Worm (Caenorhabditis elegans) whole organism, young adult: ENCODE results near the gene C09E9.1.

Source experiments
- B0336.3 ChIP-seq: fragments of 200-800 bp; sonication (Bioruptor generic); IDR thresholded peaks from 2 replicates; pipeline ENCODE4 v1.3.6; 2022; ENCODE audit warnings: missing genetic modification characterization, missing compliant biosample characterization
- C06A6.2 ChIP-seq: fragments of 200-800 bp; sonication (Bioruptor generic); conservative IDR thresholded peaks from 2 replicates; pipeline ENCODE4 v1.3.6; 2022; ENCODE audit warnings: missing genetic modification characterization, missing compliant biosample characterization
- akir-1 ChIP-seq: fragments of 200-800 bp; sonication (Bioruptor generic); optimal IDR thresholded peaks from 2 replicates; lab custom pipeline; 2018; ENCODE audit warnings: mild to moderate bottlenecking, missing genetic modification characterization, moderate library complexity, missing compliant biosample characterization
- chd-7 ChIP-seq: sonication (generic microtip); optimal IDR thresholded peaks from 2 replicates; lab custom pipeline; 2016; ENCODE audit warnings: mild to moderate bottlenecking, missing genetic modification characterization, moderate library complexity, missing compliant biosample characterization
- dpl-1 ChIP-seq: fragments of 150-350 bp; optimal IDR thresholded peaks from 2 replicates; lab custom pipeline; 2014; ENCODE audit warnings: missing biosample characterization, missing genetic modification reagents, missing genetic modification characterization
- madf-8 ChIP-seq: fragments of 200-800 bp; sonication (Bioruptor generic); conservative IDR thresholded peaks from 2 replicates; pipeline ENCODE4 v1.3.6; 2022; ENCODE audit warnings: missing genetic modification reagents, missing genetic modification characterization, missing compliant biosample characterization
- nfya-2 ChIP-seq: fragments of 200-800 bp; sonication (Bioruptor generic); IDR thresholded peaks from 2 replicates; pipeline ENCODE4 v1.3.6; 2022; ENCODE audit warnings: missing genetic modification reagents, missing genetic modification characterization, missing compliant biosample characterization
- nfyb-1 ChIP-seq: fragments of 200-800 bp; sonication (Bioruptor generic); IDR thresholded peaks from 2 replicates; pipeline ENCODE4 v1.3.6; 2022; ENCODE audit warnings: missing genetic modification reagents, missing genetic modification characterization, missing compliant biosample characterization
- tbp1 ChIP-seq: fragments of 200-800 bp; sonication (Bioruptor generic); optimal IDR thresholded peaks from 2 replicates; lab custom pipeline; 2018; ENCODE audit warnings: mild to moderate bottlenecking, missing genetic modification characterization, missing compliant biosample characterization

- TF ChIP-seq madf-8 (peak; percentile 81), nfya-2 (GFP tag; lab: Robert Waterston, UW) (no peak), akir-1 (no peak), C06A6.2 (no peak), dpl-1 (peak; percentile 54), tbp1 (peak; percentile 33), B0336.3 (no peak), nfyb-1 (GFP tag; lab: Robert Waterston, UW) (no peak), chd-7 (tag; lab: Kevin White, UChicago) (no peak)
These were observed 2.4 kb downstream of the C09E9.1 start for ce11 chrIV:1277067-1277466.
